Worm (Caenorhabditis elegans) whole organism, L4 larva: Measurements from ENCODE around the gene clec-184.

ENCODE experiments used
- dve-1 ChIP-seq: sonication (generic microtip); optimal IDR thresholded peaks from 2 replicates; lab custom pipeline; 2017; ENCODE audit warnings: antibody characterized with exemption, mild to moderate bottlenecking, missing genetic modification characterization, missing compliant biosample characterization; ENCODE audit not compliant: insufficient read depth
- egl-27 ChIP-seq: sonication (generic microtip); optimal IDR thresholded peaks from 3 replicates; lab custom pipeline; 2017; ENCODE audit warnings: missing biosample characterization, missing genetic modification reagents, missing genetic modification characterization
- fkh-10 ChIP-seq: fragments of 150-350 bp; optimal IDR thresholded peaks from 2 replicates; lab custom pipeline; 2014; ENCODE audit warnings: missing biosample characterization, missing genetic modification reagents, missing genetic modification characterization
- gei-8 ChIP-seq: fragments of 200-800 bp; sonication (Bioruptor generic); optimal IDR thresholded peaks from 2 replicates; lab custom pipeline; 2018; ENCODE audit warnings: mild to moderate bottlenecking, missing genetic modification characterization, missing compliant biosample characterization
- mdl-1 ChIP-seq, 2 experiments: fragments of 150-350 bp in 1 of 2; sonication (generic microtip) in 1 of 2; optimal IDR thresholded peaks; 2 replicates each; lab custom pipeline; 2014 to 2017; ENCODE audit warnings: missing biosample characterization in 2 of 2, missing genetic modification characterization in 2 of 2
- unc-39 ChIP-seq: sonication (generic microtip); optimal IDR thresholded peaks from 2 replicates; lab custom pipeline; 2017; ENCODE audit warnings: missing biosample characterization, missing genetic modification characterization
- vab-7 ChIP-seq: fragments of 200-800 bp; sonication (Bioruptor generic); IDR thresholded peaks from 2 replicates; pipeline ENCODE4 v1.3.6; 2022; ENCODE audit warnings: missing genetic modification reagents, missing genetic modification characterization, missing compliant biosample characterization

- no peak for TF ChIP-seq egl-27
- no peak for TF ChIP-seq dve-1 (tag; lab: Kevin White, UChicago)
- TF ChIP-seq mdl-1 (tag; optimal IDR thresholded peaks at IDR 0.05; lab: Kevin White, UChicago): no peak
- no peak for TF ChIP-seq fkh-10
- no peak for TF ChIP-seq gei-8 (GFP tag; lab: Kevin White, UChicago)
- TF ChIP-seq vab-7 (GFP tag; lab: Robert Waterston, UW): no peak
- TF ChIP-seq unc-39 (tag; lab: Kevin White, UChicago): no peak
Measured at ce11 chrIV:12454115-12454514, 21.7 kb downstream of the clec-184 start, which contains the start of gene spe-44.
